5 fruit fly cellular contexts compared by ENCODE assay signal in the genomic region with DNA sequence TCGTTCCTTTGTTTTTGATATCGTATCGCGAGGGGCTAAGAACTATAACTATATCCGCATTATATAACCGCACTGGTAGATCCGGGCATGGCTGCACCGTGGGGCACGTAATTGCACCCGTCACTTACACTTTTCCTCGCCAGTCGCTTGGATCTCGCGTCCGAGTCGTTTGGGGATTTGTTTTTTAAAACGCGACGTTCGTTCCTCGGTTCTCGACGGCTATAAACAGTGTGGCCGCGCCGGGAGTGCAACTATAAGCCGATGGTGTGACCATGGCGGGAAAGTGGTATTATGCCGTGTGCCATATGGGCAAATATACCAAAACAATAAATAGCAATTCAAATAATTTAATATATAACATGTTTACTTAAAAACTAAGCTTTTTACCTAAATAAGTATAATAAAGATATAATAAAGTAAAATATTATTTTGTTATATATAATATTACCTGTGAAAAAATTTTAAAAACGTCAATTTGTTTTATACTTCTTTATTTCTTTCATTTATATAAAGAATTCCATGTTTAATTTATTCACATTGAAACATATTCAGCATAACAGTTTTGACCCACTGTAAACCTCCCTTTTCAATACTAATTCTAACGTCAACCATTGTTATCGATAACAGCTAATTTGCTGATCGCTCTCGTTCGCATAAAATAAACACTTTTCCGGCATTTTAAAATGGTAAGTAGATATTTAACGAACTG.
TF ChIP-seq lines count a peak whose summit lies in the region.

Gene Mical, minus strand, starts transcription at position 232 of the 709 bp plus-strand sequence.
Gene CG3909, plus strand, starts transcription at position 607 of the 709 bp plus-strand sequence.

- peak; percentile 33 for TF ChIP-seq CTCF in whole organism, embryonic (GFP tag; optimal IDR thresholded peaks at IDR 0.05; lab: Kevin White, UChicago)

TF ChIP-seq in whole organism, adult, 20 proteins besides CTCF, POLR2A, EP300 and RAD21 (continues in another document):
- TF ChIP-seq Clk (GFP tag; optimal IDR thresholded peaks at IDR 0.05; lab: Kevin White, UChicago) (peak; percentile 52), Crg-1 (GFP tag; optimal IDR thresholded peaks at IDR 0.05; lab: Kevin White, UChicago) (peak; percentile 75), bab1 (GFP tag; optimal IDR thresholded peaks at IDR 0.05; lab: Kevin White, UChicago) (peak; percentile 76), toe (GFP tag; optimal IDR thresholded peaks at IDR 0.05; lab: Kevin White, UChicago) (no peak), cnc (optimal IDR thresholded peaks at IDR 0.05; lab: Kevin White, UChicago) (no peak), ovo (GFP tag; optimal IDR thresholded peaks at IDR 0.05; lab: Kevin White, UChicago) (peak; percentile 42), CG11617 (GFP tag; optimal IDR thresholded peaks at IDR 0.05; lab: Kevin White, UChicago) (peak; percentile 84), pad (GFP tag; optimal IDR thresholded peaks at IDR 0.05; lab: Kevin White, UChicago) (peak; percentile 67), CG1620 (GFP tag; optimal IDR thresholded peaks at IDR 0.05; lab: Kevin White, UChicago) (peak; percentile 48), CG14711 (tag; optimal IDR thresholded peaks at IDR 0.05; lab: Kevin White, UChicago) (peak; percentile 91), CG12768 (GFP tag; optimal IDR thresholded peaks at IDR 0.05; lab: Kevin White, UChicago) (peak; percentile 75), Mnt (GFP tag; optimal IDR thresholded peaks at IDR 0.05; lab: Kevin White, UChicago) (peak; percentile 36), cic (GFP tag; optimal IDR thresholded peaks at IDR 0.05; lab: Kevin White, UChicago) (peak; percentile 19), CG5204 (GFP tag; optimal IDR thresholded peaks at IDR 0.05; lab: Kevin White, UChicago) (no peak), CG33017 (tag; optimal IDR thresholded peaks at IDR 0.05; lab: Kevin White, UChicago) (peak; percentile 94), Hr96 (GFP tag; optimal IDR thresholded peaks at IDR 0.05; lab: Kevin White, UChicago) (no peak)

TF ChIP-seq in whole organism, embryonic, 481 proteins besides CTCF, POLR2A, EP300 and RAD21 (continues in another document):
- TF ChIP-seq tgo (GFP tag; IDR thresholded peaks at IDR 0.05; lab: Robert Waterston, UW) (peak; percentile 95), nerfin-1 (tag; optimal IDR thresholded peaks at IDR 0.05; lab: Kevin White, UChicago) (peak; percentile 69), HmgZ (tag; optimal IDR thresholded peaks at IDR 0.05; lab: Kevin White, UChicago) (peak; percentile 69), CG15011 (GFP tag; optimal IDR thresholded peaks at IDR 0.05; lab: Kevin White, UChicago) (peak; percentile 14), PHDP (tag; optimal IDR thresholded peaks at IDR 0.05; lab: Kevin White, UChicago) (peak; percentile 85), CG12155 (GFP tag; optimal IDR thresholded peaks at IDR 0.05; lab: Kevin White, UChicago) (peak; percentile 81), CG10979 (tag; optimal IDR thresholded peaks at IDR 0.05; lab: Kevin White, UChicago) (peak; percentile 78), CG1602 (GFP tag; optimal IDR thresholded peaks at IDR 0.05; lab: Kevin White, UChicago) (peak; percentile 83), Sox102F (GFP tag; optimal IDR thresholded peaks at IDR 0.05; lab: Kevin White, UChicago) (peak; percentile 89), al (GFP tag; IDR thresholded peaks at IDR 0.05; lab: Robert Waterston, UW) (peak; percentile 89), CG3065 (GFP tag; optimal IDR thresholded peaks at IDR 0.05; lab: Kevin White, UChicago) (peak; percentile 38), CG13894 (tag; optimal IDR thresholded peaks at IDR 0.05; lab: Kevin White, UChicago) (peak; percentile 87), z (GFP tag; IDR thresholded peaks at IDR 0.05; lab: Robert Waterston, UW) (no peak), CrebB (tag; optimal IDR thresholded peaks at IDR 0.05; lab: Kevin White, UChicago) (peak; percentile 5), TFAM (GFP tag; optimal IDR thresholded peaks at IDR 0.05; lab: Kevin White, UChicago) (no peak), Atf-2 (GFP tag; optimal IDR thresholded peaks at IDR 0.05; lab: Kevin White, UChicago) (peak; percentile 22), Asciz (GFP tag; optimal IDR thresholded peaks at IDR 0.05; lab: Kevin White, UChicago) (peak; percentile 40)

TF ChIP-seq in whole organism, prepupa, 60 proteins besides CTCF, POLR2A, EP300 and RAD21 (continues in another document):
- peak; percentile 66 for TF ChIP-seq lz (GFP tag; optimal IDR thresholded peaks at IDR 0.05; lab: Kevin White, UChicago)
- peak; percentile 81 for TF ChIP-seq esn (GFP tag; optimal IDR thresholded peaks at IDR 0.05; lab: Kevin White, UChicago)
- TF ChIP-seq Ets21C (GFP tag; optimal IDR thresholded peaks at IDR 0.05; lab: Kevin White, UChicago): peak; percentile 43
- peak; percentile 68 for TF ChIP-seq Smox (GFP tag; optimal IDR thresholded peaks at IDR 0.05; lab: Kevin White, UChicago)
- peak; percentile 78 for TF ChIP-seq CG15336 (GFP tag; IDR thresholded peaks at IDR 0.05; lab: Robert Waterston, UW)
- peak; percentile 24 for TF ChIP-seq CG6808 (GFP tag; optimal IDR thresholded peaks at IDR 0.05; lab: Kevin White, UChicago)
- TF ChIP-seq fd85E (GFP tag; optimal IDR thresholded peaks at IDR 0.05; lab: Kevin White, UChicago): no peak
- peak; percentile 70 for TF ChIP-seq Met (GFP tag; optimal IDR thresholded peaks at IDR 0.05; lab: Kevin White, UChicago)
- TF ChIP-seq pdm3 (GFP tag; optimal IDR thresholded peaks at IDR 0.05; lab: Kevin White, UChicago): peak; percentile 65
- peak; percentile 71 for TF ChIP-seq CG11762 (GFP tag; optimal IDR thresholded peaks at IDR 0.05; lab: Kevin White, UChicago; ENCODE audit: insufficient read depth)
- TF ChIP-seq Sox102F (GFP tag; optimal IDR thresholded peaks at IDR 0.05; lab: Kevin White, UChicago): peak; percentile 59
- TF ChIP-seq CG8632 (GFP tag; optimal IDR thresholded peaks at IDR 0.05; lab: Kevin White, UChicago): peak; percentile 76
- TF ChIP-seq CG6163 (GFP tag; IDR thresholded peaks at IDR 0.05; lab: Robert Waterston, UW): peak; percentile 85
- TF ChIP-seq CG4318 (GFP tag; optimal IDR thresholded peaks at IDR 0.05; lab: Kevin White, UChicago): no peak
- no peak for TF ChIP-seq Eip75B (GFP tag; optimal IDR thresholded peaks at IDR 0.05; lab: Kevin White, UChicago)
- TF ChIP-seq CG8119 (GFP tag; IDR thresholded peaks at IDR 0.05; lab: Robert Waterston, UW): peak; percentile 85
- peak; percentile 69 for TF ChIP-seq vri (GFP tag; optimal IDR thresholded peaks at IDR 0.05; lab: Kevin White, UChicago)

TF ChIP-seq in whole organism, pupa, 21 proteins besides CTCF, POLR2A, EP300 and RAD21 (continues in another document):
- TF ChIP-seq CG4496 (GFP tag; IDR thresholded peaks at IDR 0.05; lab: Robert Waterston, UW) (peak; percentile 89), gl (tag; optimal IDR thresholded peaks at IDR 0.05; lab: Kevin White, UChicago) (no peak), EcR (GFP tag; optimal IDR thresholded peaks at IDR 0.05; lab: Kevin White, UChicago) (peak; percentile 4), Pif1B (GFP tag; optimal IDR thresholded peaks at IDR 0.05; lab: Kevin White, UChicago) (peak; percentile 55), CG10348 (GFP tag; IDR thresholded peaks at IDR 0.05; lab: Robert Waterston, UW) (no peak), CG14655 (GFP tag; optimal IDR thresholded peaks at IDR 0.05; lab: Kevin White, UChicago) (no peak), Ets98B (GFP tag; IDR thresholded peaks at IDR 0.05; lab: Robert Waterston, UW) (peak; percentile 83), Pif1A (GFP tag; optimal IDR thresholded peaks at IDR 0.05; lab: Kevin White, UChicago) (no peak), CG17806 (tag; optimal IDR thresholded peaks at IDR 0.05; lab: Kevin White, UChicago) (peak; percentile 76), CG34367 (tag; optimal IDR thresholded peaks at IDR 0.05; lab: Kevin White, UChicago) (peak; percentile 67), CG8159 (tag; optimal IDR thresholded peaks at IDR 0.05; lab: Kevin White, UChicago) (peak; percentile 83), rn (GFP tag; IDR thresholded peaks at IDR 0.05; lab: Robert Waterston, UW) (peak; percentile 76), CG13204 (GFP tag; optimal IDR thresholded peaks at IDR 0.05; lab: Kevin White, UChicago) (no peak), CG15710 (tag; optimal IDR thresholded peaks at IDR 0.05; lab: Kevin White, UChicago) (peak; percentile 77), CG32121 (GFP tag; IDR thresholded peaks at IDR 0.05; lab: Robert Waterston, UW) (peak; percentile 84), CG9948 (tag; optimal IDR thresholded peaks at IDR 0.05; lab: Kevin White, UChicago) (peak; percentile 78), Snoo (tag; optimal IDR thresholded peaks at IDR 0.05; lab: Kevin White, UChicago) (peak; percentile 68), CG12605 (GFP tag; IDR thresholded peaks at IDR 0.05; lab: Robert Waterston, UW) (peak; percentile 86), CG8301 (tag; optimal IDR thresholded peaks at IDR 0.05; lab: Kevin White, UChicago) (peak; percentile 61)

TF ChIP-seq in whole organism, wandering third instar larva, 38 proteins besides CTCF, POLR2A, EP300 and RAD21 (continues in another document):
- TF ChIP-seq lola (GFP tag; optimal IDR thresholded peaks at IDR 0.05; lab: Kevin White, UChicago): no peak
- TF ChIP-seq sage (GFP tag; optimal IDR thresholded peaks at IDR 0.05; lab: Kevin White, UChicago): peak; percentile 15
- no peak for TF ChIP-seq dl (GFP tag; optimal IDR thresholded peaks at IDR 0.05; lab: Kevin White, UChicago; ENCODE audit: insufficient read depth in 1 of 2, partially characterized antibody in 2 of 2)
- peak; percentile 16 for TF ChIP-seq Jra (GFP tag; optimal IDR thresholded peaks at IDR 0.05; lab: Kevin White, UChicago)
- TF ChIP-seq CG9705 (GFP tag; optimal IDR thresholded peaks at IDR 0.05; lab: Kevin White, UChicago): peak; percentile 49
- no peak for TF ChIP-seq tai (GFP tag; optimal IDR thresholded peaks at IDR 0.05; lab: Kevin White, UChicago)
- TF ChIP-seq Rel (GFP tag; optimal IDR thresholded peaks at IDR 0.05; lab: Kevin White, UChicago): no peak
- peak; percentile 77 for TF ChIP-seq Rel (tag; optimal IDR thresholded peaks at IDR 0.05; lab: Kevin White, UChicago)
- TF ChIP-seq dmrt93B (GFP tag; optimal IDR thresholded peaks at IDR 0.05; lab: Kevin White, UChicago): no peak
- no peak for TF ChIP-seq CG32264 (GFP tag; optimal IDR thresholded peaks at IDR 0.05; lab: Kevin White, UChicago)
- no peak for TF ChIP-seq GATAd (GFP tag; optimal IDR thresholded peaks at IDR 0.05; lab: Kevin White, UChicago)
- TF ChIP-seq Mio (GFP tag; optimal IDR thresholded peaks at IDR 0.05; lab: Kevin White, UChicago): no peak
- peak; percentile 68 for TF ChIP-seq OdsH (GFP tag; optimal IDR thresholded peaks at IDR 0.05; lab: Kevin White, UChicago)
- peak; percentile 94 for TF ChIP-seq Vsx2 (GFP tag; optimal IDR thresholded peaks at IDR 0.05; lab: Kevin White, UChicago; ENCODE audit: partially characterized antibody)
- TF ChIP-seq rgr (GFP tag; optimal IDR thresholded peaks at IDR 0.05; lab: Kevin White, UChicago): peak; percentile 69
- no peak for TF ChIP-seq Abd-B (GFP tag; optimal IDR thresholded peaks at IDR 0.05; lab: Kevin White, UChicago)
- peak; percentile 15 for TF ChIP-seq br (GFP tag; optimal IDR thresholded peaks at IDR 0.05; lab: Kevin White, UChicago)
- peak; percentile 52 for TF ChIP-seq ey (GFP tag; optimal IDR thresholded peaks at IDR 0.05; lab: Kevin White, UChicago)
- no peak for TF ChIP-seq Hr78 (GFP tag; optimal IDR thresholded peaks at IDR 0.05; lab: Kevin White, UChicago)
- peak; percentile 60 for TF ChIP-seq woc (GFP tag; optimal IDR thresholded peaks at IDR 0.05; lab: Kevin White, UChicago)
- TF ChIP-seq N (GFP tag; optimal IDR thresholded peaks at IDR 0.05; lab: Kevin White, UChicago): no peak
